Fruit fly (Drosophila melanogaster): ENCODE data around the gene bigmax.

bigmax gene

DNA sequence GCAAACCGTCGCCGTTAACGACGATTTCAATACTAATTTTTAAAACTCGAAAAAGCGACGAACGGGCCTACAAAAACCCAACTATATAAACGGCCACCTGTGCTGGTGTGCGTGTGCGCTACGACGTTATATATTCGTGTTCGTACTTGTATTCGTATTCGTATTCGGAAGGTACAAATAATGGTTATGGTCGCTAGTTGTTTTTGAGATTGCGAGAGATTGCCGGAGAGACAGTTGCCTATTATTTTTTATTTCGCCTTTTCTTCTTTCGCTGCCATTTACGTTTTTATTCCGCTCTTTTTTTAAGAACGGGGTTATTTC is 6.6 kb downstream of the bigmax start (continued):
- TF ChIP-seq ssp (GFP tag; IDR thresholded peaks at IDR 0.05) (no peak), Trl (optimal IDR thresholded peaks at IDR 0.05) (peak in 1 of 2 experiments; percentile 58), Trl (GFP tag; optimal IDR thresholded peaks at IDR 0.05) (no peak), sd (tag; optimal IDR thresholded peaks at IDR 0.05) (no peak), PHDP (tag; optimal IDR thresholded peaks at IDR 0.05) (no peak), zfh2 (GFP tag; optimal IDR thresholded peaks at IDR 0.05) (no peak), CG2129 (GFP tag; IDR thresholded peaks at IDR 0.05; ENCODE audit: partially characterized antibody) (no peak), E2f2 (GFP tag; IDR thresholded peaks at IDR 0.05) (no peak), vnd (GFP tag; IDR thresholded peaks at IDR 0.05; ENCODE audit: partially characterized antibody) (no peak), Camta (GFP tag; optimal IDR thresholded peaks at IDR 0.05) (no peak), CG1603 (tag; optimal IDR thresholded peaks at IDR 0.05) (no peak), nerfin-2 (GFP tag; IDR thresholded peaks at IDR 0.05; ENCODE audit: partially characterized antibody) (0 out of 2 replicates have a peak, but pooled peaks have one; percentile 44), CG4730 (GFP tag; IDR thresholded peaks at IDR 0.05) (no peak)

DNA sequence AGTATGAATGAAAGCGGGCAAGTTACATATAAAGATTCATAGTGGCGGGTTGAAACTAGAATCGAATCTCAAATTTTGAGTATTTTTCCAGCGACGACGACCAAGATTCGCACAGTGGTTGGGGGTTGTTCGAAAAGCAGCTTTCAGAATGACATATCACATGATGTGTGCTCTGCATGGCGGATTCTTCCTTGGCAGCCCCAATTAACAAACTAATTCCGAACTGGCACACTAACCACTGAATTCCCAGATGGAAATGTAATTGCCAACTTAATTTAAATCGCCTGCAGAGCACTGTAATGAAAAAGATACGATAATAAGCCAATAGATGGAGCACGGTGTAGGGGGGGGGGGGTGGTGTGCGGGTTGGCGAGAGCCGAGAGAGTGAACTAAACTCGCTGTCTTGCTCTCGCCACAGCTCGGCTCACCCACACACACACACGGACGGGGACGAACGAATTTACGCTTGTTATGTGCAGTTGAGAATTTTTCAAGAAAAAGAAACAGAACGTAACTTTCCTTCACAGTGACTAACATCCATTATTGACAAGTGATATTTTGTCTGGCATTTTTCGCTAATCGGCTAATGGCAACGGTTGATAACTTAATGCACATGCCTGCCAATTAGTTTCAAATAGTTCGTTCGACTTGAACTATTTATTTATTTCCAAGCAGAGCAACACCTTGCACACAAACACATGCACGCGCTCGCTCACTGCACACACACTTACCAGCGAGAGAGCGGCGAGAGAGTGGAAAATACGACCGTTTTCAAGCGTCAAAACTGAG is 7.1 kb downstream of the bigmax start:
- peak; percentile 88 for TF ChIP-seq CG13123 (GFP tag; optimal IDR thresholded peaks at IDR 0.05)
- peak; percentile 95 for TF ChIP-seq cwo (GFP tag; optimal IDR thresholded peaks at IDR 0.05)
- no peak for TF ChIP-seq cad (GFP tag; optimal IDR thresholded peaks at IDR 0.05)
- TF ChIP-seq tgo (GFP tag; IDR thresholded peaks at IDR 0.05) = peak; percentile 97
- peak; percentile 28 to 41 for TF ChIP-seq insv (GFP tag; optimal IDR thresholded peaks at IDR 0.05)
- TF ChIP-seq CG2712 (tag; optimal IDR thresholded peaks at IDR 0.05) = peak; percentile 94
- peak; percentile 95 for TF ChIP-seq fd3F (GFP tag; optimal IDR thresholded peaks at IDR 0.05)
- TF ChIP-seq Med (GFP tag) = peak; percentile 100
- TF ChIP-seq lola (GFP tag; optimal IDR thresholded peaks at IDR 0.05) = peak in 1 of 3 experiments; percentile 78
- TF ChIP-seq CG7745 (tag; optimal IDR thresholded peaks at IDR 0.05) = no peak
- TF ChIP-seq NC2β (GFP tag; optimal IDR thresholded peaks at IDR 0.05) = peak; percentile 92
- peak; percentile 96 for TF ChIP-seq NfI (GFP tag; optimal IDR thresholded peaks at IDR 0.05)
- TF ChIP-seq CG11093 (GFP tag; IDR thresholded peaks at IDR 0.05) = peak; percentile 95
- peak; percentile 78 to 92 for TF ChIP-seq Trl (optimal IDR thresholded peaks at IDR 0.05)
- peak; percentile 94 for TF ChIP-seq Trl (GFP tag; optimal IDR thresholded peaks at IDR 0.05)
- peak; percentile 95 for TF ChIP-seq CG7372 (GFP tag; IDR thresholded peaks at IDR 0.05)
- peak; percentile 93 for TF ChIP-seq CG18262 (tag; optimal IDR thresholded peaks at IDR 0.05)
- TF ChIP-seq Bgb (GFP tag; IDR thresholded peaks at IDR 0.05; ENCODE audit: partially characterized antibody) = peak; percentile 82
- TF ChIP-seq tll (GFP tag; optimal IDR thresholded peaks at IDR 0.05) = no peak
- TF ChIP-seq CG18619 (GFP tag; optimal IDR thresholded peaks at IDR 0.05) = peak; percentile 96
- TF ChIP-seq schlank (tag; optimal IDR thresholded peaks at IDR 0.05) = peak; percentile 96
- TF ChIP-seq CG32772 (GFP tag; IDR thresholded peaks at IDR 0.05) = peak; percentile 97
- no peak for TF ChIP-seq ash1 (GFP tag; optimal IDR thresholded peaks at IDR 0.05)
- peak; percentile 83 for TF ChIP-seq Hey (tag; optimal IDR thresholded peaks at IDR 0.05)
- peak; percentile 96 for TF ChIP-seq Aef1 (GFP tag; IDR thresholded peaks at IDR 0.05)
- peak; percentile 92 for TF ChIP-seq CG8765 (GFP tag; IDR thresholded peaks at IDR 0.05)
- TF ChIP-seq psq (GFP tag; optimal IDR thresholded peaks at IDR 0.05) = peak; percentile 64
- TF ChIP-seq Hmr (GFP tag; optimal IDR thresholded peaks at IDR 0.05) = peak; percentile 98
- peak; percentile 99 for TF ChIP-seq Ets65A (GFP tag)
- peak; percentile 76 for TF ChIP-seq grn (GFP tag; optimal IDR thresholded peaks at IDR 0.05)
- peak; percentile 92 for TF ChIP-seq fd64A (GFP tag; optimal IDR thresholded peaks at IDR 0.05)
- TF ChIP-seq Chrac-16 (GFP tag; optimal IDR thresholded peaks at IDR 0.05) = peak; percentile 95
- no peak for TF ChIP-seq pfk (GFP tag; optimal IDR thresholded peaks at IDR 0.05)
- peak; percentile 87 for TF ChIP-seq Camta (GFP tag; optimal IDR thresholded peaks at IDR 0.05)
- TF ChIP-seq CG13287 (GFP tag; IDR thresholded peaks at IDR 0.05; ENCODE audit: partially characterized antibody) = peak; percentile 59
- peak; percentile 92 for TF ChIP-seq D19B (GFP tag; optimal IDR thresholded peaks at IDR 0.05)
- TF ChIP-seq CG18764 (GFP tag; optimal IDR thresholded peaks at IDR 0.05) = peak; percentile 91
- TF ChIP-seq ftz-f1 (GFP tag; optimal IDR thresholded peaks at IDR 0.05) = peak; percentile 43

Data from whole organism, embryonic.